Worm (Caenorhabditis elegans) whole organism, L4/young adult: ENCODE results near the gene Y38H6C.18.

Experiments used
- W03F9.2 ChIP-seq: fragments of 150-350 bp; optimal IDR thresholded peaks from 2 replicates; lab custom pipeline; 2014; ENCODE audit warnings: missing biosample characterization, missing genetic modification characterization
- dao-5 ChIP-seq: sonication (generic microtip); optimal IDR thresholded peaks from 2 replicates; lab custom pipeline; 2016; ENCODE audit warnings: missing genotype, missing genetic modification characterization, moderate library complexity, missing compliant biosample characterization
- him-1 ChIP-seq: sonication (generic microtip); optimal IDR thresholded peaks from 2 replicates; lab custom pipeline; 2016; ENCODE audit warnings: missing genotype, missing genetic modification reagents, missing genetic modification characterization, missing compliant biosample characterization

- TF ChIP-seq W03F9.2 (tag; lab: Kevin White, UChicago): no peak
- TF ChIP-seq him-1 (tag; lab: Kevin White, UChicago): no peak
- no peak for TF ChIP-seq dao-5
Measured at ce11 chrV:20536208-20536607, 10.7 kb downstream of the Y38H6C.18 start, which contains the start of gene Y38H6C.15.
